Worm (Caenorhabditis elegans) whole organism, mixed stage, embryonic: Measurements from ENCODE around the gene F36H1.12.

ENCODE experiments used
- ces-1 ChIP-seq: fragments of 150-350 bp; optimal IDR thresholded peaks from 2 replicates; lab custom pipeline; 2014; ENCODE audit warnings: missing biosample characterization, missing genetic modification reagents, missing genetic modification characterization
- lin-13 ChIP-seq: fragments of 150-350 bp; optimal IDR thresholded peaks from 2 replicates; lab custom pipeline; 2014; ENCODE audit warnings: missing biosample characterization, missing genetic modification characterization
- lsy-2 ChIP-seq: fragments of 150-350 bp; optimal IDR thresholded peaks from 2 replicates; lab custom pipeline; 2014; ENCODE audit warnings: missing biosample characterization, missing genetic modification characterization
- mab-5 ChIP-seq: fragments of 150-350 bp; optimal IDR thresholded peaks from 2 replicates; lab custom pipeline; 2014; ENCODE audit warnings: missing biosample characterization, missing genetic modification characterization
- nhr-237 ChIP-seq: fragments of 150-350 bp; optimal IDR thresholded peaks from 2 replicates; lab custom pipeline; 2014; ENCODE audit warnings: missing biosample characterization, missing genetic modification characterization
- snpc-4 ChIP-seq: fragments of 150-350 bp; optimal IDR thresholded peaks from 2 replicates; lab custom pipeline; 2014; ENCODE audit warnings: missing biosample characterization, missing genetic modification characterization
- unc-120 ChIP-seq: sonication (generic microtip); optimal IDR thresholded peaks from 2 replicates; lab custom pipeline; 2017; ENCODE audit warnings: missing genetic modification characterization, missing compliant biosample characterization; ENCODE audit not compliant: poor library complexity, severe bottlenecking
- ztf-11 ChIP-seq: fragments of 150-350 bp; optimal IDR thresholded peaks from 2 replicates; lab custom pipeline; 2014; ENCODE audit warnings: missing biosample characterization, missing genetic modification characterization

DNA sequence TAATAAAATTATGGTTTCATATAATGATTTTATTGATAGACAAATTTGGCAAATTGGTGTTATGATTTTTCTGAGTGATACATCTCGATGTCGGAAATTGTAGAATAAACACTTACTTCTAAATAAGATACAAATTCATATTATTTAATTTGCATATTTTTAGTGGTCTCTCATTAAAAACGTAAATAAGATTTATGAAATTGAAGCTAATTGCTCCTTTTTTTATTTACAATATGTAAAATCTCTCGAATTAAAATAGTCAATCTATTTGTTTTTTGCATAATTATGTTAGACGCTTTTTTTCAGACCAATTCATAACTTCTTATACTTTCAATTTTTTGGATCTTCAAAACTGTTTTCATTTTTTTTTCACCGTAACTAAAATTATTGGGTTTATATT lies 21.2 kb downstream of the F36H1.12 start, which contains the start of gene hrg-6:
- TF ChIP-seq nhr-237 (tag; lab: Kevin White, UChicago) (no peak), unc-120 (tag; lab: Kevin White, UChicago) (no peak), lin-13 (no peak), snpc-4 (no peak), ces-1 (GFP tag; lab: Kevin White, UChicago) (no peak), ztf-11 (tag; lab: Kevin White, UChicago) (no peak), mab-5 (tag; lab: Kevin White, UChicago) (no peak), lsy-2 (tag; lab: Kevin White, UChicago) (no peak)
